Worm (Caenorhabditis elegans) whole organism, late embryonic: ENCODE measurements around the gene F45D11.14.

Experiments
- dmd-4 ChIP-seq: sonication (generic microtip); optimal IDR thresholded peaks from 2 replicates; lab custom pipeline; 2016; ENCODE audit warnings: borderline replicate concordance, missing genetic modification characterization, missing compliant biosample characterization
- eyg-1 ChIP-seq: sonication (generic microtip); optimal IDR thresholded peaks from 2 replicates; lab custom pipeline; 2016; ENCODE audit warnings: missing genotype, missing genetic modification characterization, missing compliant biosample characterization
- fkh-10 ChIP-seq: fragments of 150-350 bp; optimal IDR thresholded peaks from 2 replicates; lab custom pipeline; 2014; ENCODE audit warnings: missing biosample characterization, missing genetic modification reagents, missing genetic modification characterization
- unc-86 ChIP-seq: sonication (generic microtip); optimal IDR thresholded peaks from 2 replicates; lab custom pipeline; 2016; ENCODE audit warnings: missing genetic modification characterization, missing compliant biosample characterization

DNA sequence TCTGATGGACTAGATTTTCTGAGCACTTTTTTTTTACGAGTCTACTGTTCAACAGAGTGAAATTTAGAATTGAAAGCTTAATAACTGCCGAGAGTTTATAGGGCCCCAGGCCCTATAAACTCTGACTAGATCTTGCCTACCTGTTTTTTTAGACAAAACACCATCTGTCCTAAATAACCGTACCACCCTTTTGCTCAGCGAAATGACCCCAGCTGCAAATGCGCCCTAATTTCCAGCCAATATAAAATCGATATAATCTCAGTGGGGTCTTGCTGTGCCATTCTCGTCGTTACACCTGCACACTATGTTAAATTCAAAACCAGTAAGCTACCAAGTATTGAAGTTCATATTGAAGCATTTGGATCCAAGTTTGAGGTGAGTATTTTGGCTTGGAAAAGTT, 32.3 kb downstream of the F45D11.14 start, which contains the start of gene fbxc-14:
- TF ChIP-seq fkh-10 (GFP tag; lab: Kevin White, UChicago) (no peak), unc-86 (tag; lab: Kevin White, UChicago) (no peak), dmd-4 (tag; lab: Kevin White, UChicago) (no peak), eyg-1 (tag; lab: Kevin White, UChicago) (no peak)
